Worm (Caenorhabditis elegans): Measurements from ENCODE around the gene algn-9.
A peak's percentile ranks its signal among the peaks of the same experiment; 100 is the strongest.

The algn-9 gene

ce11 chrII:10554972-10555371, 29.2 kb upstream of the algn-9 start, which contains the start of gene mnk-1:
Gene mnk-1 (minus strand): TSS chrII:10555044.
- TF ChIP-seq tbx-2 (tag; optimal IDR thresholded peaks at IDR 0.05) (no peak), pqm-1 (tag; optimal IDR thresholded peaks at IDR 0.05) (no peak), mdl-1 (tag; optimal IDR thresholded peaks at IDR 0.05) (no peak), sptf-1 (tag; optimal IDR thresholded peaks at IDR 0.05) (no peak), ztf-11 (tag; optimal IDR thresholded peaks at IDR 0.05) (peak in 1 of 2 experiments; percentile 39)

- TF ChIP-seq isw-1 (GFP tag; IDR thresholded peaks at IDR 0.05) (no peak), ztf-11 (tag; optimal IDR thresholded peaks at IDR 0.05) (peak in 1 of 2 experiments; percentile 2), mep-1 (tag; optimal IDR thresholded peaks at IDR 0.05) (peak; percentile 81), nhr-85 (tag) (peak; percentile 97), nhr-20 (tag; optimal IDR thresholded peaks at IDR 0.05) (peak; percentile 80), nhr-11 (tag; optimal IDR thresholded peaks at IDR 0.05) (peak; percentile 45), skn-1 (tag; optimal IDR thresholded peaks at IDR 0.05) (peak; percentile 57), elt-2 (tag; optimal IDR thresholded peaks at IDR 0.05) (peak; percentile 61), lin-13 (GFP tag; optimal IDR thresholded peaks at IDR 0.05) (peak; percentile 45), ceh-90 (tag; optimal IDR thresholded peaks at IDR 0.05) (no peak), nhr-71 (tag; optimal IDR thresholded peaks at IDR 0.05) (peak; percentile 92), ets-5 (GFP tag; IDR thresholded peaks at IDR 0.05) (no peak), pqm-1 (tag; optimal IDR thresholded peaks at IDR 0.05) (no peak), nhr-47 (tag; optimal IDR thresholded peaks at IDR 0.05) (peak; percentile 64), dsc-1 (tag; optimal IDR thresholded peaks at IDR 0.05) (peak; percentile 37), lin-39 (tag; optimal IDR thresholded peaks at IDR 0.05) (peak; percentile 22), jun-1 (tag; optimal IDR thresholded peaks at IDR 0.05) (peak; percentile 0), xbp-1 (tag; optimal IDR thresholded peaks at IDR 0.05) (peak; percentile 55), egl-13 (tag; optimal IDR thresholded peaks at IDR 0.05) (no peak), alr-1 (tag; optimal IDR thresholded peaks at IDR 0.05; ENCODE audit: borderline replicate concordance) (no peak), sox-4 (tag; optimal IDR thresholded peaks at IDR 0.05) (no peak), nhr-76 (tag; optimal IDR thresholded peaks at IDR 0.05) (no peak), pax-3 (tag; optimal IDR thresholded peaks at IDR 0.05) (no peak), unc-30 (tag; optimal IDR thresholded peaks at IDR 0.05) (no peak), fos-1 (tag; optimal IDR thresholded peaks at IDR 0.05) (no peak), aha-1 (tag; optimal IDR thresholded peaks at IDR 0.05) (peak; percentile 44), mef-2 (tag; optimal IDR thresholded peaks at IDR 0.05) (no peak), unc-86 (tag; optimal IDR thresholded peaks at IDR 0.05) (no peak), ztf-4 (tag; optimal IDR thresholded peaks at IDR 0.05) (peak; percentile 73), lin-14 (GFP tag; optimal IDR thresholded peaks at IDR 0.05) (peak; percentile 89), fkh-8 (tag; optimal IDR thresholded peaks at IDR 0.05) (no peak), lin-15B (tag; optimal IDR thresholded peaks at IDR 0.05) (no peak), hlh-4 (tag; optimal IDR thresholded peaks at IDR 0.05) (no peak), nhr-19 (GFP tag; conservative IDR thresholded peaks at IDR 0.05) (peak; percentile 67), irx-1 (tag; optimal IDR thresholded peaks at IDR 0.05) (peak; percentile 18), sptf-1 (tag; optimal IDR thresholded peaks at IDR 0.05) (no peak), unc-130 (tag; optimal IDR thresholded peaks at IDR 0.05) (peak; percentile 65), nhr-28 (tag; optimal IDR thresholded peaks at IDR 0.05) (no peak), aly-2 (tag; optimal IDR thresholded peaks at IDR 0.05) (no peak), ces-1 (GFP tag; optimal IDR thresholded peaks at IDR 0.05) (no peak), nhr-90 (tag; optimal IDR thresholded peaks at IDR 0.05; ENCODE audit: poor library complexity) (peak; percentile 84), F16B12.6 (tag; optimal IDR thresholded peaks at IDR 0.05) (peak; percentile 5), swsn-7 (tag; optimal IDR thresholded peaks at IDR 0.05) (peak; percentile 62), Y116A8C.19 (tag; optimal IDR thresholded peaks at IDR 0.05; ENCODE audit: borderline replicate concordance) (no peak), mdl-1 (tag; optimal IDR thresholded peaks at IDR 0.05) (peak in 1 of 2 experiments; percentile 61), tlp-1 (tag; optimal IDR thresholded peaks at IDR 0.05) (no peak), zip-4 (GFP tag; optimal IDR thresholded peaks at IDR 0.05) (no peak), ceh-63 (GFP tag; optimal IDR thresholded peaks at IDR 0.05) (no peak), elt-3 (tag; optimal IDR thresholded peaks at IDR 0.05) (peak in 2 of 6 experiments; percentile 37 to 61)
These were observed 28.6 kb upstream of the algn-9 start for ce11 chrII:10555484-10556075.

All from whole organism, L1 larva.